Fruit fly (Drosophila melanogaster) whole organism, adult: ENCODE data around the gene CG10674.

Experiments used
- CG11617 ChIP-seq: fragments of 200-800 bp; sonication (Bioruptor generic); optimal IDR thresholded peaks from 2 replicates; lab custom pipeline; 2017; ENCODE audit warnings: mild to moderate bottlenecking, missing biosample characterization, missing genetic modification reagents, missing genetic modification characterization
- CG12768 ChIP-seq: fragments of 200-800 bp; sonication (Bioruptor generic); optimal IDR thresholded peaks from 2 replicates; lab custom pipeline; 2017; ENCODE audit warnings: missing biosample characterization, missing genetic modification characterization, mild to moderate bottlenecking, moderate library complexity, missing genetic modification reagents
- CG1620 ChIP-seq: fragments of 200-800 bp; sonication (Bioruptor generic); optimal IDR thresholded peaks from 2 replicates; lab custom pipeline; 2016; ENCODE audit warnings: missing biosample characterization, missing genetic modification characterization
- CG33017 ChIP-seq: fragments of 200-800 bp; sonication (Bioruptor generic); optimal IDR thresholded peaks from 2 replicates; lab custom pipeline; 2018; ENCODE audit warnings: missing biosample characterization, mild to moderate bottlenecking, missing genetic modification characterization, moderate library complexity
- CG7045 ChIP-seq: fragments of 200-800 bp; sonication (Bioruptor generic); optimal IDR thresholded peaks from 2 replicates; lab custom pipeline; 2017; ENCODE audit warnings: missing biosample characterization, mild to moderate bottlenecking, missing genetic modification characterization
- CG7101 ChIP-seq: fragments of 200-800 bp; sonication (Bioruptor generic); optimal IDR thresholded peaks from 2 replicates; lab custom pipeline; 2018; ENCODE audit warnings: missing biosample characterization, mild to moderate bottlenecking, missing genetic modification characterization, moderate library complexity
- pad ChIP-seq: fragments of 200-800 bp; sonication (Bioruptor generic); optimal IDR thresholded peaks from 3 replicates; lab custom pipeline; 2017; ENCODE audit warnings: missing biosample characterization, missing genetic modification characterization, mild to moderate bottlenecking, moderate library complexity, missing genetic modification reagents

dm6 chr3L:5136123-5136522, at the start of gene CG10674, which contains the start of gene CG4611:
- TF ChIP-seq pad (GFP tag; lab: Kevin White, UChicago) (no peak), CG12768 (GFP tag; lab: Kevin White, UChicago) (no peak), CG11617 (GFP tag; lab: Kevin White, UChicago) (peak; percentile 10), CG7101 (tag; lab: Kevin White, UChicago) (no peak), CG1620 (no peak), CG7045 (GFP tag; lab: Kevin White, UChicago) (no peak), CG33017 (tag; lab: Kevin White, UChicago) (no peak)
